Worm (Caenorhabditis elegans) whole organism, dauer: ENCODE results near the gene R10E9.4.

Source experiments
- unc-62 ChIP-seq: sonication (generic microtip); optimal IDR thresholded peaks from 2 replicates; lab custom pipeline; 2017; ENCODE audit warnings: missing biosample characterization, missing genetic modification reagents, missing genetic modification characterization

The R10E9.4 gene

DNA sequence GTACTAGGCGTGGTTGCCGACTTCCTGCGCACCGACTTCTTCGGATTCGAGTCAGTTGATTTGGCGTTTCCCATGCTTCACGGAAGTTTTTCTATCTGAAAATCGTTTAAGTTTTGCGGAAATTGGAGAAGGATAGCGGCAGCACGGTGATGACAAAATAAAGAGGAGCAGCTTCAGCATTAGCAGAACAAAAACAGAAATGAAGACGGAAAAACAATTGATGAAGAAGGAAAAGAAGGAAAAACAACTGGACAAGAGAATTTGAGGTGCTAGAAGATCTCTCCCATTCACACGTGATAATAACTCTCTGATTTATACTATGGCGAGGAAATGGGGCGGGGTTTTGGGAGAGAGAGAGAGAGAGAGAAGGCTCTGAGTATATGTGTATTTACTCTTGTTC lies 19.5 kb upstream of the R10E9.4 start, which contains the start of gene glb-11:
glb-11 (minus strand) TSS at position 101 of the 400 bp plus-strand sequence.
- TF ChIP-seq unc-62 (GFP tag; lab: Kevin White, UChicago): no peak

DNA sequence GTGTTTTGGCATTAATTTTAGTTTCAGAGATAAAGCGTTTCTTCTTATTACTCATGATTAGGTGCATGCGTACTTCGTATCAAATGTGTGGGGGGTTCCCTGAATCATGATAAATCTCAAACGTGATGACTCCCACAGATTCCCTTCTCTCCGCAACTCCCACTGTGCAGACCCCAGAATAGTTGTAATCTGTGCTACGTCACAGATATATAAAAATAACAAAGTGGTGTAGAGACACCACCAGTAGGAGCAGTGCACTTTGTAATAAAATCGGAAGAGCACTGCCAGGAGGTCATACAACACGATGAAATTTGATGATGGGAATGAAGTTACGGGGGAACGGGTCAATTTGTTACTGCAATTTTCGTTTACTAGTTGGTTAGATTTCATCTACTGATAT lies 18.8 kb upstream of the R10E9.4 start:
- TF ChIP-seq unc-62 (GFP tag; lab: Kevin White, UChicago): no peak

DNA sequence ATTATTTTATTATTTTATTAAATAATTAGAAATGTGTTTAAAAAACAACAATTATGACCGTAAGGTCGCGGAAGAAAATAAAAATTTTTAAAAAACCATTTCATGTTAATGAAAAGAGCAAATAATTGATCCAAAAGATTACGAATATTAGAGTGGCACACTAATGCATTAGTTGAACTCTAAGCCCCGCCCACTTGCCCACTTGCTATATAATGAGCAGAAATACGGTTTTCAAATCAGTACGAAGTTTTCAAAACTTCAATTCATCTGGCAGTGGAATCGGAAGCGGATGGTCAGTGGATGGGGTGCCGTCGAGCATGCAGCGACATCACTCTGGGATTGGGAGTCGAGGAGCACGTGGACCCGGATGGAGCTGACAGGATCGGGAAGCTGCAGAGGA lies 15.2 kb upstream of the R10E9.4 start, which contains the start of gene C36E8.6:
C36E8.6 (plus strand) TSS at position 301 of the 400 bp plus-strand sequence.
- TF ChIP-seq unc-62 (GFP tag; lab: Kevin White, UChicago): no peak

DNA sequence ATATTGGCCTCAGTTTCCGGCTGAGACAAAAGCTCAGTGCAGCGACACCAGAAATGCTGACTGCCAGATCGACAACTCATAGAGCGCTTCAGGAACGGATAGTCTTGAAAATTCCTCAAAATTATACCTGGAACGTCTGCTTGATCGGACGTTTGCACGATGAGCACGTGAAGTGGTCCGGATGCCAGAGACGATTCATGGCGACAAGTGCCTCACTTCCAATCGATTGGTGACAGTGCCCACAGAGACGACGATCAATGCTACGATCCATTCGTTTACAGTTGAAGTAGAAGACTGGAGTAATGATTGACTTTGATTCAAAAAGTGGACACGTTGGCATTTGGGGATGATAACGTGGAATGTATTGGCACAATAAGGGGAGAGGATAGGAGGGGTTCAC lies 13.8 kb upstream of the R10E9.4 start, which contains the start of gene Y1A5A.1:
Y1A5A.1 (minus strand) TSS at position 294 of the 400 bp plus-strand sequence.
- no peak for TF ChIP-seq unc-62 (GFP tag; lab: Kevin White, UChicago)

DNA sequence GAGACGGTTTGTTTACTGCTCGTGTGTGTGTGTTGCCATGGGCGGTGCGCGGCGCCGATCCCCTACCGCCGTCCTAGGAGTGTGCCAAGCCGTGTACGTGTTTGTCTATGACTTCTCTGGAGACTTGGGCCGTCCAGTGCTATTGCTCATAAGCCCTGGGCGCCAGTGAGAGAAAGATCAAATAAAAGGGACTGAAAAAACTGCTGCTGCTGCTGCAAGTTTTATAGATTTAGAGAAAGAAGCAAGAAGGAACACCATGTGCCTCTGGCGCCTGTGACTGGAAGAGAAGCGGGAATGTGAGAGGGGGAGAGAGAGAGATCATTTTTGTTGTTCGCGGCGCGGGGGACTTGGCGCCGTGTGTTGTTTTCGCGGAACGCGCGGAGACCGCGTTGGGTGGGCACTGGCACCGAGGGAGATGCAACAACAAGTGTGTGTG lies 11.5 kb upstream of the R10E9.4 start:
- TF ChIP-seq unc-62 (GFP tag; lab: Kevin White, UChicago): no peak

DNA sequence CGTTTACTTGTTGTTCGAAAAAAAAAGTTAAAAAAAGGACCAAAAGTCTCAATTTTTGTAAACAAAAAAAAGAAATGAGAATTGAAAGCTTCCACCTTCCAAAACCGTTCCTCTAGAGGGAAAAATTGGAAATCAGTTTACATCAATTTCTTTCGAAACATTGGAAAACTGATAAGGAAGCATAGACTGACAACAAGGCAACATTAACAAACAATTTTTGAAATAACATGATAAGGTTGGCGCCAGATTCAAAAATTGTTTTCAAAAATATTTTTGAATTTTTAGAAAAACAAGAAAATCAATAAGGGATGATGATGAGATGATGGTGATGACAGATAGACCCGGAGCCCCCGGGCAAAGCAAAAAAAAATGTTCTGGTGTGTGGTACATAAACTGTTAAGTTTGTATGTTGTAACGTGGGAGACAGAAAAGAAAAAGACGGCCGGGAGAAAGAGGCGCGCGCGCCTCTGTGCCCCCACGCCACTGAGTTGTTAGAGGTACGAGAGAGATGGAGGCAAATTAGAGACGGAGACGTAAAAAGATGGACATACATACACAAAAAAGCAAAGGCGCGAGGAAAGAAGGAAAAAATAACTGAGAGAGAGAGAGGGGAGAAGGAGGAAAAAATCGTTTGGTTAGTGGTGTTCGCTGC lies 7.5 kb upstream of the R10E9.4 start:
- no peak for TF ChIP-seq unc-62 (GFP tag; lab: Kevin White, UChicago)

DNA sequence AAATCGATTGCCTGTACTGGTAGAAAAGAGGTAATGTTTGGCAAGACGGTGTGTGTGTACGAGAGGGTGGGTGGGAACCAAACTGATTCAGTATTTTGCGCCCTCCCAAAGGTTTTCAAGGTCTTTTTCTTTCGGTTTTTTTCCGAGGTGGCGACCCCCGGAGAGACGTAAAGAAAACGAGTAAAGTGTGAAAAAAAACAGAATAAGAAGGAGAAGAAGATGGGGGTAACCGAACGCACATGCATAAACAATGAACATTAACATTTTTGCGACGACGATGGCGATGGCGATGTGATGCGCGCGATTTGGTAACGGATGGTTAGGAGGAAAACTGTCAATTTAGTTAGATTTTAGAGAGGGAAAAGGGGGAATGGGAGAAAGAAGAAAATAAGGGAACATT lies 5.9 kb upstream of the R10E9.4 start:
- TF ChIP-seq unc-62 (GFP tag; lab: Kevin White, UChicago): no peak

DNA sequence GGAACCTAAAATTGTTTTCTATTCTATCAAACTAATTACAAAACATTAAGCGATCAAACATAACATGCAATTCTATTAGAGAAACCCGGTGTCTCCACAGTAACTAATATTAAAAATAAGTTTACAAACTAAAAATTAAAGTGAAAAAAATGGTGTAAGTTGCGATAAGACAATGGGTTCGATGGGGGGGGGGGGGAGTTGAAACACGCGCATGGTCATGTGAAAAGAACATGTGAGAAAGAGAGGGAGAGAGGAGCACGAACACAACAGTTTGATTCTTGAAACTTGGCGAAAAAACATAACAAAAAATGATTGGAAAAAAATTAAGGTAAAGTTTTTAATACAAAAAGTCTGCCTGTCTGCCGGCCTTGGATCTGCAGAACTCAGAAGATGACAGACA lies 4.4 kb upstream of the R10E9.4 start:
- TF ChIP-seq unc-62 (GFP tag; lab: Kevin White, UChicago): no peak

DNA sequence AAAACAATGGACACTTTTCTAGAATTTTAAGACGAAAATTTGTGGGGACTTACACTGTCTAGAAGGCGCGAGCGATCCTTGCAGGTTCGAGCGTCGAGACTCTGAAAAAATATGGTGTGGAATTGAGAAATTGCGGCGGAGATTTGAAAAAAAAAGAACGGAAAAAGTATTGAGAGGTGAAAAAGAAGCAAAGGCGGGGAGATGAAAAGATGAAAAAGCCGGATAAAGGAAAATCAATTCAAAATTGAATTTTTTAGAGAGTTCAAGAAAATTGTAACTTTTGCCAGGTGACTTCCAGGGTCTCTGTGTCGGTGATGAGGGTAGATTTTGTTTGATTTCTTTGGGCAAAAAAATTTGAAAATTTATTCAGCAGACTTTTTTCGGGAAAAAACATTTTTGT lies 3.7 kb upstream of the R10E9.4 start, which contains the start of gene msi-1:
msi-1 (minus strand) TSS at position 101 of the 400 bp plus-strand sequence.
- TF ChIP-seq unc-62 (GFP tag; lab: Kevin White, UChicago): no peak

DNA sequence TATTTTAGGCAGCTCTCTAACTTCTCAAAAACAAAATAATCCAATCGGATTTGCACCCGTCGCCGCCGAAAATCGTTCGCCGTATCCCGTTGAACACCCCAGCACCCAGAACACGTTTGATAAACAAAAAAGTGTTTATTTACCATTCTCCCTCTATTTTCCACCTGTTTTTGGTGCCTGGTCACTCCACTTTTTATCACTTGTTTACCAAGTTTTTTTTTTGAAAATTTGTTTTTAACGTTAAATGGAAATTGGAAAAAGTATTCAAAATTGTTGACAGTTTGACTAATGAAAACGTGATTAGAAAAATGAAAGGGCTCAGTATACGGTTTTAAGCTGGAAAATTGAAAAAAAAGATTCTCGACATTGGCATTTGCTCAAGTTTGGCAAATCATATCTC lies 2.4 kb upstream of the R10E9.4 start:
- TF ChIP-seq unc-62 (GFP tag; lab: Kevin White, UChicago): no peak

DNA sequence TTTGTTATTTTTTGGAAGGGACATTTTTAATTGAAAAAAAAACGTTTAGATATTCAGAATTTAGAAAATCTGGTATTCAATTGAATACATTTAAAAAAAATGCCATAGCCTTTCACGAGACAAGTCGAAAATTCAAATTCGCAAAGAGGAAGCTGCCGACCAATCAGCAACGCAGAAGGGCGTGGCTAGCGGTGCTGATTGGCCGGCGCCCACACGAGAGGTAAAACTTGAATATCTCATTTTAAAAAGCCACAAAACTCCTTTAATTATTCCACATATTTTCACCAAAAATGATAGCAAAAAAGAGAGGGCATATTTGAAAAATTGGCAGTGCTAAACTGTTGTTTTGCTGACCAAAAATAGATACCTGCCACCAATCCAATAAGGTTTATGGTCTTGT lies 1.9 kb upstream of the R10E9.4 start:
- TF ChIP-seq unc-62 (GFP tag; lab: Kevin White, UChicago): no peak

DNA sequence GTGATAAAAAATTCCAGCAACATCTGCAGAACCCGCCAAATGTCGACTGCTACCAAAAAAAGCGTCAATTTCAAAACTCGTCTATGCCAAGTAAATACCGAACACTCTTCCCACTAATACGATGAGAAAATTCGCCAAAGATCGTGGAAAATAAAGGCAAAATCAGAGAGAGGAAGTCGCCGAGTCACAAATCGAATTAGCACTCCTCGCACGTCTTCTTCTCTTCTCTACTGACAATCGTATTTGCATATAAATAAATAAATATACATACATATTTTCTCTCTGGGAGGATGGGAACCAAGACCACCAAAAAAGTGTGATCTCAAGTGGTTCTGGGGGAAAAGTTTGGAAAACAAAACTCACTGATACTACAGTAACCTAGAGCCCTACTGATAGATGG lies 2.2 kb downstream of the R10E9.4 start:
- no peak for TF ChIP-seq unc-62 (GFP tag; lab: Kevin White, UChicago)

DNA sequence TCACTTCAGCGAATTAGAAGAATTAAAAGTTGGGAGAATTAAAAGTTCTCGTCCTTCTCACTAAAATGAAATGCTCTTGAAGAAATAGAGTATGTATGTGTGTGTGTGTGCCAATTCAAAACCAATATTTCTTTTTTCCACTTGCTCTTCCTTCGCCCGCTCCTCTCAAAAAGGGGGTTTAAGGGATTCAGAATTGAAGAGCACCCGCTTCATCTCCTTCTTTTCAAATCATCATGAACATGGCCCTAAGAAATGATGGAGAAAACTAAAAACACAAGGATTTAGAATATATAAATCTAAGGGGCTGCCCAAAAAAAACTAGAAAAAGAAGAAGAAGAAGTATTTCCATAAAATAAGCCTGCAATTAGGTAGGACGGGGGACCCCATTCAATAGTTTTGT lies 3.5 kb downstream of the R10E9.4 start:
- TF ChIP-seq unc-62 (GFP tag; lab: Kevin White, UChicago): no peak

DNA sequence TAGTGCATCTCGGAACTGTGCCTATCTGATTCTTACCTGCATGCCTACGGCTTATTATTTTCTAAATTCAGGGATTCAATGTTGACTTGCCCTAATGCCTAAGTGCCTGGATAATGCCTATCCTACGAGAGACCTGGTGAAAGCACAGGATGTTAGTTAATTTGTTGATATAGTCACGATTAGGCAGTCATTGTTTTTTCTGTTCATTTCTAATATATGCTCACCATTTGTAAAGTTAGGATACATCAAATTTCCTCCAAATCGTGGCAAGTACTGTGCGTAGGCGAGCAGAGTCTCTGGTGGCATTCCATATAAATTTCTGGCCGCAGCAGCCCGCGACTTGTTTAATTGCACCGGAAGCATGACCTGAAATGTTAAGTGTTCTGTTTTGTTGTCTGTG lies 6.4 kb downstream of the R10E9.4 start:
- no peak for TF ChIP-seq unc-62 (GFP tag; lab: Kevin White, UChicago)

DNA sequence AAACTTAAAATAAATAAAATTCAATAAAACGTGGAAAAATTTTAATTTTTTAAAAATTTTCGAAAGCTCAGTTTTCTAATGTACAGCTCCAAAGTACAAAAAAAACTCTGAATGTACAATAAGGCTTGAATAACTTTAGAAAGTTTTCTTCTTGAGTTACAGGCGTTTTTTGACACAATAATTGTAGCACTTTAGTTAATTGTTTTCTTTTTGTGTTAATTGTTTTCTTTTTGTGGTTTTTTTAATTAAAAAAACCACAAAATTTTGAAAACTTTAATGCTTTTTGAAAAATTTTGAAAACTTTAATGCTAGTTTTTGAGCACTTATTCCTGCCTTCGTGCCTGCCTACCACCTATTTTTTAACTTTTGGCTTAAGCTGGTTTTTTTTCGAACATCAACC lies 8.3 kb downstream of the R10E9.4 start, which contains the start of gene R10E9.2:
R10E9.2 (minus strand) TSS at position 101 of the 400 bp plus-strand sequence.
- TF ChIP-seq unc-62 (GFP tag; lab: Kevin White, UChicago): no peak

DNA sequence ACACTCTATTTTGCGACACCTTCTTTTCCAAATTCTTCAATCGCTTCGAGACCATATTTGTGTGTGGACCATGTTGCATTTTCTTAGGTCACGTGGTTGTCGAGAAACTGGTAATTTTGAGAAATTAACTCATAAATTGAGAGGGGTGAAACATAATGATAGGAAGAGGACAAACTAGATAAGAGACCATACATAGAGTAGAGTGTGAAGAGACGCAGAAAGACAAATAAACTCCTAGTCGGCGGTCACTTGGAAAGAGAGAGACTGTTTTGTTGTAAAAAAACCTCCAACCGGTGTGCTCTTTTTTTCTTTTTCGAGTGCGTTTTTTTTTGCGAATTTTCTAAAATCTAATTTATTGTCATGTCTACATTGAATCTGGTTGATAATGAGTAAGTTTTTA lies 12.6 kb downstream of the R10E9.4 start, which contains the start of gene R10E9.3:
R10E9.3 (plus strand) TSS at position 235 of the 400 bp plus-strand sequence.
- TF ChIP-seq unc-62 (GFP tag; lab: Kevin White, UChicago): no peak

DNA sequence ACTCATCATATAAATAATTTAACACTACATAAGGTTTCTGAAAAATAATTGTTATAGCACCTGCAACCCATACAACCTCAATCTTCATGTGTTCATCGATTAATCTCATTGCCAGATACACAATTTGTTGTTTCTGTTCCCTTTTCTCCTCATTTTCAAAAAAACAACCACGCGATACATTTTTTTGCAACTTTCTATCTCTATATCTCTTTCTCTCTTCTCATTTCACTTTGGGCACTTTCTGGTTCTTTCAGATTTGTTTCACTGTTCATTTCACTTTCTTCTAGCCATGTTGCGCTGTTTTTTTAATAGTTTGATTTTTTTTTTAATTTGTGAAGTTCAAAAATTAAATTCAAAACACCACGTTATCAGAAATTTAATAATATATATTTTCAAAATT lies 13.4 kb downstream of the R10E9.4 start:
- TF ChIP-seq unc-62 (GFP tag; lab: Kevin White, UChicago): no peak
